Worm (Caenorhabditis elegans) whole organism, L4 larva: ENCODE measurements around the gene fubl-2.
"Not testable (repeated sequence)": the region's sequence is repeated elsewhere in the genome, so short reads cannot be mapped to it uniquely, and the experiment has no call there.

Experiments
- T26A8.4 ChIP-seq: fragments of 200-800 bp; sonication (Bioruptor generic); IDR thresholded peaks from 2 replicates; pipeline ENCODE4 v1.3.6; 2022; ENCODE audit warnings: missing genetic modification characterization, missing compliant biosample characterization
- ceh-82 ChIP-seq: sonication (generic microtip); optimal IDR thresholded peaks from 2 replicates; lab custom pipeline; 2017; ENCODE audit warnings: missing biosample characterization, missing genetic modification characterization
- dmd-9 ChIP-seq: fragments of 200-800 bp; sonication (Bioruptor generic); IDR thresholded peaks from 2 replicates; pipeline ENCODE4 v1.3.6; 2022; ENCODE audit warnings: missing genetic modification reagents, missing genetic modification characterization, missing compliant biosample characterization
- fos-1 ChIP-seq: fragments of 150-350 bp; optimal IDR thresholded peaks from 2 replicates; lab custom pipeline; 2014; ENCODE audit warnings: missing biosample characterization, missing genetic modification characterization
- hlh-30 ChIP-seq: sonication (generic microtip); optimal IDR thresholded peaks from 2 replicates; lab custom pipeline; 2017; ENCODE audit warnings: antibody characterized with exemption, mild to moderate bottlenecking, missing genetic modification characterization, missing compliant biosample characterization; ENCODE audit not compliant: insufficient read depth
- lsy-2 ChIP-seq, 2 experiments: fragments of 150-350 bp in 1 of 2; sonication (generic microtip) in 1 of 2; optimal IDR thresholded peaks; 2 replicates each; lab custom pipeline; 2014 to 2017; ENCODE audit warnings: missing biosample characterization in 2 of 2, missing genetic modification characterization in 2 of 2
- pha-4 ChIP-seq, 2 experiments: fragments of 150-350 bp in 1 of 2; fragments of 200-800 bp in 1 of 2; sonication (Bioruptor generic) in 1 of 2; IDR thresholded peaks in 1 of 2; optimal IDR thresholded peaks in 1 of 2; 2 replicates each; pipeline versions ENCODE4 v1.3.6 to Lab custom; 2014 to 2022; ENCODE audit warnings: missing genetic modification characterization in 2 of 2, missing genetic modification reagents in 2 of 2, missing biosample characterization in 1 of 2, missing compliant biosample characterization in 1 of 2
- skn-1 ChIP-seq: fragments of 150-350 bp; optimal IDR thresholded peaks from 2 replicates; lab custom pipeline; 2014; ENCODE audit warnings: missing biosample characterization, missing genetic modification characterization
- snpc-4 ChIP-seq: fragments of 150-350 bp; optimal IDR thresholded peaks from 2 replicates; lab custom pipeline; 2014; ENCODE audit warnings: missing biosample characterization, missing genetic modification characterization
- unc-39 ChIP-seq: sonication (generic microtip); optimal IDR thresholded peaks from 2 replicates; lab custom pipeline; 2017; ENCODE audit warnings: missing biosample characterization, missing genetic modification characterization
- unc-62 ChIP-seq, 3 experiments: fragments of 150-350 bp in 1 of 3; sonication (generic microtip); optimal IDR thresholded peaks in 2 of 3; peaks in 1 of 3; 1 replicate in 1 of 3; 2 replicates in 2 of 3; lab custom pipeline; 2014 to 2017; ENCODE audit warnings: missing biosample characterization in 3 of 3, missing genetic modification characterization in 3 of 3, missing genetic modification reagents in 3 of 3, missing genotype in 1 of 3
- vab-7 ChIP-seq: fragments of 200-800 bp; sonication (Bioruptor generic); IDR thresholded peaks from 2 replicates; pipeline ENCODE4 v1.3.6; 2022; ENCODE audit warnings: missing genetic modification reagents, missing genetic modification characterization, missing compliant biosample characterization
- zip-11 ChIP-seq: fragments of 200-800 bp; sonication (Bioruptor generic); IDR thresholded peaks from 2 replicates; pipeline ENCODE4 v1.3.6; 2022; ENCODE audit warnings: missing genetic modification characterization, missing compliant biosample characterization

ce11 chrIII:7128601-7129000, 41.1 kb upstream of the fubl-2 start, which contains the start of gene viro-2:
- TF ChIP-seq hlh-30 (tag; lab: Kevin White, UChicago); zip-11 (GFP tag; lab: Robert Waterston, UW); T26A8.4 (GFP tag; lab: Robert Waterston, UW); lsy-2 (tag; optimal IDR thresholded peaks at IDR 0.05; lab: Kevin White, UChicago); fos-1 (tag; lab: Kevin White, UChicago); snpc-4; vab-7 (GFP tag; lab: Robert Waterston, UW); dmd-9 (GFP tag; lab: Robert Waterston, UW); pha-4 (GFP tag; IDR thresholded peaks at IDR 0.05; lab: Robert Waterston, UW); pha-4 (tag; optimal IDR thresholded peaks at IDR 0.05; lab: Kevin White, UChicago); unc-62 (GFP tag; optimal IDR thresholded peaks at IDR 0.05 in 1 of 2; lab: Kevin White, UChicago); unc-62 (tag; optimal IDR thresholded peaks at IDR 0.05; lab: Kevin White, UChicago); unc-39 (tag; lab: Kevin White, UChicago); skn-1 (tag; lab: Kevin White, UChicago); ceh-82: not testable (repeated sequence)
